Worm (Caenorhabditis elegans) whole organism, early embryonic: ENCODE data around the gene clec-203.

Experiments
- F13C5.2 ChIP-seq: sonication (generic microtip); optimal IDR thresholded peaks from 2 replicates; lab custom pipeline; 2017; ENCODE audit warnings: mild to moderate bottlenecking, missing genetic modification characterization, inconsistent platforms, missing compliant biosample characterization
- aly-1 ChIP-seq: sonication (generic microtip); optimal IDR thresholded peaks from 2 replicates; lab custom pipeline; 2016; ENCODE audit warnings: missing genetic modification characterization, missing compliant biosample characterization
- ama-1 ChIP-seq: fragments of 150-350 bp; optimal IDR thresholded peaks from 2 replicates; lab custom pipeline; 2014
- hmbx-1 ChIP-seq: sonication (generic microtip); optimal IDR thresholded peaks from 2 replicates; lab custom pipeline; 2016; ENCODE audit warnings: mild to moderate bottlenecking, missing genetic modification characterization, missing compliant biosample characterization
- pes-1 ChIP-seq: fragments of 200-800 bp; sonication (Bioruptor generic); IDR thresholded peaks from 2 replicates; pipeline ENCODE4 v1.3.6; 2022; ENCODE audit warnings: missing genetic modification reagents, missing genetic modification characterization, missing compliant biosample characterization
- scrt-1 ChIP-seq: fragments of 200-800 bp; sonication (Bioruptor generic); IDR thresholded peaks from 2 replicates; pipeline ENCODE4 v1.3.6; 2022; ENCODE audit warnings: missing genetic modification characterization, missing compliant biosample characterization
- tbx-11 ChIP-seq: fragments of 200-800 bp; sonication (Bioruptor generic); IDR thresholded peaks from 2 replicates; pipeline ENCODE4 v1.3.6; 2022; ENCODE audit warnings: missing genetic modification characterization, missing compliant biosample characterization

- TF ChIP-seq tbx-11 = no peak
- no peak for TF ChIP-seq pes-1 (GFP tag; lab: Robert Waterston, UW)
- TF ChIP-seq F13C5.2 = no peak
- no peak for TF ChIP-seq aly-1
- TF ChIP-seq ama-1 (lab: Kevin White, UChicago) = no peak
- no peak for TF ChIP-seq scrt-1
- TF ChIP-seq hmbx-1 (tag; lab: Kevin White, UChicago) = no peak
These were observed at the start of gene clec-203 for ce11 chrV:1087983-1088382.
